Worm (Caenorhabditis elegans) whole organism, young adult: ENCODE data around the gene F41C3.2.

Source experiments
- B0035.1 ChIP-seq: sonication (generic microtip); optimal IDR thresholded peaks from 2 replicates; lab custom pipeline; 2016; ENCODE audit warnings: missing genetic modification characterization, mild to moderate bottlenecking, missing compliant biosample characterization, missing genotype, missing genetic modification reagents
- D2030.7 ChIP-seq: fragments of 200-800 bp; sonication (Bioruptor generic); IDR thresholded peaks from 2 replicates; pipeline ENCODE4 v1.3.6; 2022; ENCODE audit warnings: missing genetic modification reagents, missing genetic modification characterization, missing compliant biosample characterization
- F10E7.11 ChIP-seq: sonication (generic microtip); optimal IDR thresholded peaks from 2 replicates; lab custom pipeline; 2017; ENCODE audit warnings: mild to moderate bottlenecking, missing genetic modification characterization, moderate library complexity, missing compliant biosample characterization
- F49E8.2 ChIP-seq: sonication (generic microtip); optimal IDR thresholded peaks from 3 replicates; lab custom pipeline; 2017; ENCODE audit warnings: missing genetic modification characterization, mild to moderate bottlenecking, missing compliant biosample characterization, antibody characterized with exemption, moderate library complexity; ENCODE audit not compliant: insufficient read depth
- F52B5.7 ChIP-seq: sonication (generic microtip); optimal IDR thresholded peaks from 2 replicates; lab custom pipeline; 2016; ENCODE audit warnings: mild to moderate bottlenecking, missing genetic modification characterization, missing compliant biosample characterization
- F57C9.4 ChIP-seq: sonication (generic microtip); optimal IDR thresholded peaks from 2 replicates; lab custom pipeline; 2017; ENCODE audit warnings: mild to moderate bottlenecking, missing genetic modification characterization, missing compliant biosample characterization
- K12H6.12 ChIP-seq: fragments of 200-800 bp; sonication (Bioruptor generic); optimal IDR thresholded peaks from 2 replicates; lab custom pipeline; 2018; ENCODE audit warnings: mild to moderate bottlenecking, missing genetic modification characterization, missing compliant biosample characterization
- T07F8.4 ChIP-seq: sonication (generic microtip); optimal IDR thresholded peaks from 2 replicates; lab custom pipeline; 2016; ENCODE audit warnings: mild to moderate bottlenecking, missing genetic modification characterization, moderate library complexity, missing compliant biosample characterization
- Y67H2A.10 ChIP-seq: fragments of 200-800 bp; sonication (Bioruptor generic); conservative IDR thresholded peaks from 2 replicates; pipeline ENCODE4 v1.3.6; 2022; ENCODE audit warnings: missing genetic modification reagents, missing genetic modification characterization, missing compliant biosample characterization
- Y79H2A.3 ChIP-seq: fragments of 200-800 bp; sonication (Bioruptor generic); conservative IDR thresholded peaks from 2 replicates; pipeline ENCODE4 v1.3.6; 2022; ENCODE audit warnings: missing genetic modification reagents, missing genetic modification characterization, missing compliant biosample characterization
- Y95B8A.8 ChIP-seq: fragments of 200-800 bp; sonication (Bioruptor generic); IDR thresholded peaks from 2 replicates; pipeline ENCODE4 v1.3.6; 2022; ENCODE audit warnings: missing genetic modification reagents, missing genetic modification characterization, missing compliant biosample characterization
- ZK185.1 ChIP-seq: sonication (generic microtip); optimal IDR thresholded peaks from 2 replicates; lab custom pipeline; 2016; ENCODE audit warnings: mild to moderate bottlenecking, missing genetic modification characterization, missing compliant biosample characterization; ENCODE audit not compliant: poor library complexity, severe bottlenecking
- ama-1 ChIP-seq, 3 experiments: fragments of 150-350 bp in 1 of 3; sonication (generic microtip) in 2 of 3; optimal IDR thresholded peaks; 2 replicates each; lab custom pipeline; 2014 to 2018; ENCODE audit warnings: missing biosample characterization in 2 of 3, missing genetic modification characterization in 2 of 3, missing genetic modification reagents in 2 of 3
- aptf-2 ChIP-seq: fragments of 200-800 bp; sonication (Bioruptor generic); conservative IDR thresholded peaks from 2 replicates; pipeline ENCODE4 v1.3.6; 2022; ENCODE audit warnings: missing genetic modification reagents, missing genetic modification characterization, missing compliant biosample characterization
- atf-7 ChIP-seq: sonication (generic microtip); optimal IDR thresholded peaks from 2 replicates; lab custom pipeline; 2017; ENCODE audit warnings: mild to moderate bottlenecking, missing genetic modification characterization, missing compliant biosample characterization
- attf-3 ChIP-seq: fragments of 200-800 bp; sonication (Bioruptor generic); conservative IDR thresholded peaks from 2 replicates; pipeline ENCODE4 v1.3.6; 2022; ENCODE audit warnings: missing genetic modification reagents, missing genetic modification characterization, missing compliant biosample characterization
- attf-6 ChIP-seq: fragments of 200-800 bp; sonication (Bioruptor generic); IDR thresholded peaks from 2 replicates; pipeline ENCODE4 v1.3.6; 2022; ENCODE audit warnings: missing genetic modification reagents, missing genetic modification characterization, missing compliant biosample characterization
- ccch-3 ChIP-seq: fragments of 200-800 bp; sonication (Bioruptor generic); optimal IDR thresholded peaks from 2 replicates; lab custom pipeline; 2018; ENCODE audit warnings: mild to moderate bottlenecking, missing genetic modification characterization, missing compliant biosample characterization
- dpff-1 ChIP-seq: sonication (generic microtip); optimal IDR thresholded peaks from 2 replicates; lab custom pipeline; 2017; ENCODE audit warnings: mild to moderate bottlenecking, missing genetic modification characterization, missing compliant biosample characterization
- egl-18 ChIP-seq: fragments of 200-800 bp; sonication (Bioruptor generic); IDR thresholded peaks from 2 replicates; pipeline ENCODE4 v1.3.6; 2022; ENCODE audit warnings: missing genetic modification reagents, missing genetic modification characterization, missing compliant biosample characterization
- egl-44 ChIP-seq: fragments of 200-800 bp; sonication (Bioruptor generic); IDR thresholded peaks from 2 replicates; pipeline ENCODE4 v1.3.6; 2022; ENCODE audit warnings: missing genetic modification reagents, missing genetic modification characterization, missing compliant biosample characterization
- egrh-3 ChIP-seq: fragments of 200-800 bp; sonication (Bioruptor generic); IDR thresholded peaks from 2 replicates; pipeline ENCODE4 v1.3.6; 2022; ENCODE audit warnings: missing genetic modification reagents, missing genetic modification characterization, missing compliant biosample characterization
- ekl-4 ChIP-seq: fragments of 200-800 bp; sonication (Bioruptor generic); IDR thresholded peaks from 2 replicates; pipeline ENCODE4 v1.3.6; 2022; ENCODE audit warnings: missing genetic modification reagents, missing genetic modification characterization, missing compliant biosample characterization
- ets-4 ChIP-seq: fragments of 200-800 bp; sonication (Bioruptor generic); optimal IDR thresholded peaks from 2 replicates; lab custom pipeline; 2018; ENCODE audit warnings: mild to moderate bottlenecking, missing genetic modification characterization, missing compliant biosample characterization
- gei-17 ChIP-seq: fragments of 200-800 bp; sonication (Bioruptor generic); optimal IDR thresholded peaks from 2 replicates; lab custom pipeline; 2018; ENCODE audit warnings: mild to moderate bottlenecking, missing genetic modification characterization, missing compliant biosample characterization
- hsf-1 ChIP-seq: fragments of 200-800 bp; sonication (Bioruptor generic); IDR thresholded peaks from 2 replicates; pipeline ENCODE4 v1.3.6; 2022; ENCODE audit warnings: missing genetic modification reagents, missing genetic modification characterization, missing compliant biosample characterization
- let-526 ChIP-seq: fragments of 200-800 bp; sonication (Bioruptor generic); IDR thresholded peaks from 2 replicates; pipeline ENCODE4 v1.3.6; 2022; ENCODE audit warnings: missing genetic modification reagents, missing genetic modification characterization, missing compliant biosample characterization
- let-607 ChIP-seq, 2 experiments: fragments of 200-800 bp in 1 of 2; sonication (Bioruptor generic) in 1 of 2; sonication (generic microtip) in 1 of 2; optimal IDR thresholded peaks; 2 replicates each; lab custom pipeline; 2016 to 2018; ENCODE audit warnings: mild to moderate bottlenecking in 2 of 2, missing compliant biosample characterization in 2 of 2, missing genetic modification characterization in 2 of 2, moderate library complexity in 2 of 2, missing genotype in 1 of 2
- lin-26 ChIP-seq: fragments of 200-800 bp; sonication (Bioruptor generic); IDR thresholded peaks from 2 replicates; pipeline ENCODE4 v1.3.6; 2022; ENCODE audit warnings: missing genetic modification reagents, missing genetic modification characterization, missing compliant biosample characterization
- madf-10 ChIP-seq: sonication (generic microtip); optimal IDR thresholded peaks from 2 replicates; lab custom pipeline; 2016; ENCODE audit warnings: mild to moderate bottlenecking, missing genetic modification characterization, missing compliant biosample characterization
- mcd-1 ChIP-seq: fragments of 200-800 bp; sonication (Bioruptor generic); IDR thresholded peaks from 2 replicates; pipeline ENCODE4 v1.3.6; 2022; ENCODE audit warnings: missing genetic modification reagents, missing genetic modification characterization, missing compliant biosample characterization
- mel-28 ChIP-seq: sonication (generic microtip); optimal IDR thresholded peaks from 2 replicates; lab custom pipeline; 2016; ENCODE audit warnings: borderline replicate concordance, mild to moderate bottlenecking, missing genetic modification characterization, missing compliant biosample characterization
- mes-4 ChIP-seq: sonication (generic microtip); optimal IDR thresholded peaks from 2 replicates; lab custom pipeline; 2016; ENCODE audit warnings: missing genotype, missing genetic modification characterization, missing compliant biosample characterization
- nfyb-1 ChIP-seq: fragments of 200-800 bp; sonication (Bioruptor generic); IDR thresholded peaks from 2 replicates; pipeline ENCODE4 v1.3.6; 2022; ENCODE audit warnings: missing genetic modification reagents, missing genetic modification characterization, missing compliant biosample characterization
- repo-1 ChIP-seq: sonication (generic microtip); optimal IDR thresholded peaks from 2 replicates; lab custom pipeline; 2017; ENCODE audit warnings: mild to moderate bottlenecking, missing genetic modification characterization, missing compliant biosample characterization
- rpc-1 ChIP-seq, 2 experiments: fragments of 150-350 bp in 1 of 2; sonication (generic microtip) in 1 of 2; optimal IDR thresholded peaks; 2 replicates each; lab custom pipeline; 2014 to 2018; ENCODE audit warnings: missing biosample characterization in 1 of 2, missing genetic modification characterization in 1 of 2, missing genetic modification reagents in 1 of 2, missing genotype in 1 of 2
- snpc-1.1 ChIP-seq: sonication (generic microtip); optimal IDR thresholded peaks from 2 replicates; lab custom pipeline; 2017; ENCODE audit warnings: missing genetic modification characterization, mild to moderate bottlenecking, missing compliant biosample characterization, antibody characterized with exemption, moderate library complexity, missing genotype, missing genetic modification reagents; ENCODE audit not compliant: insufficient read depth
- snpc-1.3 ChIP-seq: sonication (generic microtip); optimal IDR thresholded peaks from 2 replicates; lab custom pipeline; 2017; ENCODE audit warnings: missing genetic modification characterization, mild to moderate bottlenecking, missing compliant biosample characterization, antibody characterized with exemption, moderate library complexity, missing genotype, missing genetic modification reagents; ENCODE audit not compliant: insufficient read depth
- tlf-1 ChIP-seq: fragments of 200-800 bp; sonication (Bioruptor generic); optimal IDR thresholded peaks from 2 replicates; lab custom pipeline; 2018; ENCODE audit warnings: mild to moderate bottlenecking, missing genetic modification characterization, missing compliant biosample characterization
- ztf-22 ChIP-seq: fragments of 200-800 bp; sonication (Bioruptor generic); optimal IDR thresholded peaks from 2 replicates; lab custom pipeline; 2018; ENCODE audit warnings: mild to moderate bottlenecking, missing genetic modification characterization, moderate library complexity, missing compliant biosample characterization
- ztf-26 ChIP-seq: sonication (generic microtip); optimal IDR thresholded peaks from 2 replicates; lab custom pipeline; 2017; ENCODE audit warnings: missing genetic modification characterization, missing compliant biosample characterization
- ztf-3 ChIP-seq: fragments of 200-800 bp; sonication (Bioruptor generic); optimal IDR thresholded peaks from 2 replicates; lab custom pipeline; 2018; ENCODE audit warnings: mild to moderate bottlenecking, missing genetic modification characterization, missing compliant biosample characterization

The F41C3.2 gene

ce11 chrII:4761020-4761419 is 11.3 kb downstream of the F41C3.2 start:
- TF ChIP-seq snpc-1.1 (tag; lab: Kevin White, UChicago) (no peak), ztf-26 (tag; lab: Kevin White, UChicago) (peak; percentile 6)

DNA sequence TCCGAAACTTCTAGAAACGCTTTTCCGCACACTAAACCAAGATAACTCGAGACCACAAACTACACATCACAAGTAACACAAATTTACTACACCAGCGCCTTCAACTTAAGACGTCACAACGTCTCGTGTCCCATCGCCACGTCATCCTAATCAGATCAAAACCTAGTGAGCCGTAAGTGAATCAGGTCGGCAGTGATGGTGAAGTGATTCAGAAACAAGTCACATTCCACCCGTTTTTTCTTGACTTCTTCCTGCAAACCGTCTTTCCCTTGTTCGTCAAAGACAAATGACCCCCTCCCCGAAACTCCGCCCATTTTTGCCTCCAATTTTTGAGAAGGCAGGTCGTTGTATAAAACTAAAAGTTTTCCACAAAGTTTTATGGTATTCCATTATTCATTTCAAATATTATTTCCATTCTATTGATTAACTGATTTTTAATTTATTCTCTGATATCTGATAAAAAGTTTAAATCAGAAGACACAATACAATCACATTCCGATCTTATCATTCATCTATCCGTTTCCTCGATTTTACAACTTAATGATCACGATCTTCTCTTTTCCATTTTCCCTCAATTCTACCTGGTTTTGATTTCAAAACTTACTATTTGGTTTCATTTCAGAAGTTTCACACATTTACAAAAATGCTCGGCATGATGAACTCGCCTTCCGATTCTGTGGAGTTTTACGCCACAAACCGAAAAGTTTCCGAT is 13.0 kb downstream of the F41C3.2 start, which contains the start of gene F26G1.2:
Gene F26G1.2 (plus strand): TSS at position 508 of the 712 bp plus-strand sequence.
- TF ChIP-seq attf-6 (GFP tag; lab: Robert Waterston, UW) (no peak), K12H6.12 (no peak), snpc-1.3 (no peak), attf-3 (GFP tag; lab: Robert Waterston, UW) (no peak), lin-26 (GFP tag; lab: Robert Waterston, UW) (peak; percentile 47; the same call in 1 of the 2 replicates), F10E7.11 (tag; lab: Kevin White, UChicago) (no peak), T07F8.4 (tag; lab: Kevin White, UChicago) (no peak), ztf-26 (tag; lab: Kevin White, UChicago) (peak; percentile 11), egl-18 (GFP tag; lab: Robert Waterston, UW) (no peak), hsf-1 (GFP tag; lab: Robert Waterston, UW) (no peak), gei-17 (no peak), F57C9.4 (tag; lab: Kevin White, UChicago) (no peak), rpc-1 (optimal IDR thresholded peaks at IDR 0.05; lab: Kevin White, UChicago) (no peak), rpc-1 (tag; optimal IDR thresholded peaks at IDR 0.05; lab: Kevin White, UChicago) (no peak), D2030.7 (GFP tag; lab: Robert Waterston, UW) (no peak)
- TF ChIP-seq, all 124 proteins: peak for 2

DNA sequence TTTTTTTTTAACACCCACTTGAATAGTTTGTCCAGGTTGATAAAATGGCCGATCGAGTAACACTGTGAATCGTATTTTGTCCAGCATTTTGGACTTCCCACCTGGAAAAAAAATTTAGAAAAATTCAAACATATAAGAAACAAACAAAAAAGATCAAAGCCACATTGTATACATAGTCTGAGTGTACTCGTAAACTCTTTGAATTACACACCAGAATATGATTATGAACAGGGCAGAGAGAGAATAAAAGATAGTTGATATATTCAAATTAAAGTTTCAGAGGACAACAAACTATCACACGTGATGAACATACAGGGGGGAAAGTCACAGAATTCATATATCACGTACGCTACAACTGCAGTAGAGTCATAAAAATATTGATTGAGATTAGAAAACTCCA is 16.5 kb downstream of the F41C3.2 start, which contains the start of gene ttm-2:
Gene ttm-2 (minus strand): TSS at position 101 of the 400 bp plus-strand sequence.
- TF ChIP-seq ama-1 (optimal IDR thresholded peaks at IDR 0.05; lab: Kevin White, UChicago) (no peak), ama-1 (GFP tag; optimal IDR thresholded peaks at IDR 0.05; lab: Kevin White, UChicago) (no peak), Y67H2A.10 (GFP tag; lab: Robert Waterston, UW) (no peak), tlf-1 (GFP tag; lab: Kevin White, UChicago) (no peak), ekl-4 (GFP tag; lab: Robert Waterston, UW) (no peak), B0035.1 (tag; lab: Kevin White, UChicago) (no peak), ets-4 (no peak), egl-44 (GFP tag; lab: Robert Waterston, UW) (no peak), ztf-3 (GFP tag; lab: Kevin White, UChicago) (no peak), F52B5.7 (tag; lab: Kevin White, UChicago) (no peak), atf-7 (no peak), aptf-2 (GFP tag; lab: Robert Waterston, UW) (no peak)

DNA sequence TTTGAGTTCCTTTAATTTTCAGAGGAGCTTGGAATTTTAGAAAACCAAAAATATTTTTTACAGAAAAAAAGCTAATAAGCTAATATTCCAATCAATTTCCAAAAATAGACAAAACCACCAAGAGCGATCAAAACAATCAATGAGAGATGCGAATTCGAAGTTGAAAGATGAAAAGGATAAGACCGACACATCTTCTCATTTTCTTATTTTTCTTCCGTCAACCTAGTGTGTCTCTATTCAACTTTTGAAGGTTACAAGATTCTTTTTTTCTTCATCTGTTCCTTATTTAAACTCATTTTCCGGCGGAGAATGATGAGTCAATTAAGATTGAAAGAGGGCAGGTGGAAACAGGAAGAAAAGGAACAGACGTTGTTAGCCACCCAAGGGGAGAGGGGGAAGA is 17.8 kb downstream of the F41C3.2 start:
- TF ChIP-seq F49E8.2 (tag; lab: Kevin White, UChicago) (no peak), Y79H2A.3 (GFP tag; lab: Robert Waterston, UW) (no peak), madf-10 (tag; lab: Kevin White, UChicago) (no peak), let-526 (GFP tag; lab: Robert Waterston, UW) (no peak), let-607 (tag; optimal IDR thresholded peaks at IDR 0.05; lab: Kevin White, UChicago) (no peak), mcd-1 (GFP tag; lab: Robert Waterston, UW) (no peak), Y95B8A.8 (no peak), mes-4 (tag; lab: Kevin White, UChicago) (no peak), repo-1 (tag; lab: Kevin White, UChicago) (no peak), nfyb-1 (no peak), dpff-1 (tag; lab: Kevin White, UChicago) (no peak), egrh-3 (GFP tag; lab: Robert Waterston, UW) (no peak), ZK185.1 (tag; lab: Kevin White, UChicago) (no peak), ccch-3 (no peak), mel-28 (no peak), ztf-22 (GFP tag; lab: Kevin White, UChicago) (no peak), egl-44 (GFP tag; lab: Robert Waterston, UW) (no peak)
